Worm (Caenorhabditis elegans) whole organism, L3 larva: ENCODE data around the gene B0024.15.

ENCODE experiments used
- R02D3.7 ChIP-seq: fragments of 150-350 bp; optimal IDR thresholded peaks from 2 replicates; lab custom pipeline; 2014; ENCODE audit warnings: missing biosample characterization, missing genetic modification characterization
- ZK546.5 ChIP-seq: sonication (generic microtip); optimal IDR thresholded peaks from 2 replicates; lab custom pipeline; 2017; ENCODE audit warnings: missing biosample characterization, missing genetic modification characterization
- aly-2 ChIP-seq: fragments of 150-350 bp; optimal IDR thresholded peaks from 2 replicates; lab custom pipeline; 2014; ENCODE audit warnings: missing biosample characterization, missing genetic modification characterization
- ama-1 ChIP-seq: fragments of 150-350 bp; optimal IDR thresholded peaks from 2 replicates; lab custom pipeline; 2018
- ceh-16 ChIP-seq: sonication (generic microtip); optimal IDR thresholded peaks from 2 replicates; lab custom pipeline; 2017; ENCODE audit warnings: missing biosample characterization, missing genetic modification characterization
- ceh-28 ChIP-seq: fragments of 150-350 bp; optimal IDR thresholded peaks from 2 replicates; lab custom pipeline; 2014; ENCODE audit warnings: missing biosample characterization, missing genetic modification reagents, missing genetic modification characterization
- ceh-82 ChIP-seq: fragments of 150-350 bp; optimal IDR thresholded peaks from 2 replicates; lab custom pipeline; 2014; ENCODE audit warnings: missing biosample characterization, missing genetic modification characterization
- ceh-9 ChIP-seq: sonication (generic microtip); optimal IDR thresholded peaks from 2 replicates; lab custom pipeline; 2018; ENCODE audit warnings: missing biosample characterization, missing genetic modification characterization
- daf-12 ChIP-seq: fragments of 150-350 bp; optimal IDR thresholded peaks from 2 replicates; lab custom pipeline; 2014; ENCODE audit warnings: missing biosample characterization, missing genetic modification reagents, missing genetic modification characterization
- egl-5 ChIP-seq: fragments of 150-350 bp; optimal IDR thresholded peaks from 2 replicates; lab custom pipeline; 2017; ENCODE audit warnings: missing biosample characterization, missing genetic modification reagents, missing genetic modification characterization, inconsistent platforms
- elt-1 ChIP-seq: fragments of 150-350 bp; optimal IDR thresholded peaks from 2 replicates; lab custom pipeline; 2014; ENCODE audit warnings: missing biosample characterization, missing genetic modification characterization
- elt-2 ChIP-seq: sonication (generic microtip); optimal IDR thresholded peaks from 2 replicates; lab custom pipeline; 2016; ENCODE audit warnings: missing genetic modification reagents, mild to moderate bottlenecking, missing genetic modification characterization, missing compliant biosample characterization
- fkh-10 ChIP-seq: sonication (generic microtip); optimal IDR thresholded peaks from 2 replicates; lab custom pipeline; 2017; ENCODE audit warnings: missing biosample characterization, missing genetic modification reagents, missing genetic modification characterization
- fkh-2 ChIP-seq: fragments of 150-350 bp; optimal IDR thresholded peaks from 2 replicates; lab custom pipeline; 2014; ENCODE audit warnings: missing biosample characterization, missing genetic modification reagents, missing genetic modification characterization
- fos-1 ChIP-seq: fragments of 150-350 bp; optimal IDR thresholded peaks from 2 replicates; lab custom pipeline; 2014; ENCODE audit warnings: missing biosample characterization, missing genetic modification characterization
- hmg-11 ChIP-seq: sonication (generic microtip); optimal IDR thresholded peaks from 2 replicates; lab custom pipeline; 2016; ENCODE audit warnings: missing genetic modification characterization, missing compliant biosample characterization
- jun-1 ChIP-seq: fragments of 150-350 bp; optimal IDR thresholded peaks from 2 replicates; lab custom pipeline; 2014; ENCODE audit warnings: missing biosample characterization, missing genetic modification reagents, missing genetic modification characterization
- lin-15B ChIP-seq: fragments of 150-350 bp; optimal IDR thresholded peaks from 2 replicates; lab custom pipeline; 2014; ENCODE audit warnings: missing biosample characterization, missing genetic modification characterization
- lin-39 ChIP-seq: fragments of 150-350 bp; optimal IDR thresholded peaks from 2 replicates; lab custom pipeline; 2018; ENCODE audit warnings: missing biosample characterization, missing genetic modification reagents, missing genetic modification characterization
- mdl-1 ChIP-seq: fragments of 150-350 bp; optimal IDR thresholded peaks from 2 replicates; lab custom pipeline; 2014; ENCODE audit warnings: missing biosample characterization, missing genetic modification characterization
- mml-1 ChIP-seq: fragments of 150-350 bp; sonication (generic microtip); optimal IDR thresholded peaks from 3 replicates; lab custom pipeline; 2014; ENCODE audit warnings: missing biosample characterization, missing genetic modification characterization
- nfya-1 ChIP-seq: sonication (generic microtip); optimal IDR thresholded peaks from 2 replicates; lab custom pipeline; 2017; ENCODE audit warnings: missing genetic modification characterization, mild to moderate bottlenecking, missing compliant biosample characterization, antibody characterized with exemption, moderate library complexity; ENCODE audit not compliant: insufficient read depth
- nhr-12 ChIP-seq: fragments of 150-350 bp; optimal IDR thresholded peaks from 2 replicates; lab custom pipeline; 2014; ENCODE audit warnings: missing biosample characterization, missing genetic modification characterization
- nhr-237 ChIP-seq: fragments of 150-350 bp; optimal IDR thresholded peaks from 2 replicates; lab custom pipeline; 2014; ENCODE audit warnings: missing biosample characterization, missing genetic modification characterization
- nhr-28 ChIP-seq: fragments of 150-350 bp; optimal IDR thresholded peaks from 2 replicates; lab custom pipeline; 2014; ENCODE audit warnings: missing biosample characterization, missing genetic modification characterization
- nhr-43 ChIP-seq: sonication (generic microtip); optimal IDR thresholded peaks from 2 replicates; lab custom pipeline; 2016; ENCODE audit warnings: mild to moderate bottlenecking, missing genetic modification characterization, missing compliant biosample characterization; ENCODE audit not compliant: poor library complexity, severe bottlenecking
- nhr-67 ChIP-seq: fragments of 150-350 bp; optimal IDR thresholded peaks from 2 replicates; lab custom pipeline; 2014; ENCODE audit warnings: missing biosample characterization, missing genetic modification characterization
- nhr-77 ChIP-seq: fragments of 150-350 bp; optimal IDR thresholded peaks from 2 replicates; lab custom pipeline; 2014; ENCODE audit warnings: missing biosample characterization, missing genetic modification characterization
- pha-4 ChIP-seq: fragments of 150-350 bp; optimal IDR thresholded peaks from 2 replicates; lab custom pipeline; 2014; ENCODE audit warnings: missing biosample characterization, missing genetic modification reagents, missing genetic modification characterization
- pqm-1 ChIP-seq: fragments of 150-350 bp; optimal IDR thresholded peaks from 2 replicates; lab custom pipeline; 2017; ENCODE audit warnings: missing biosample characterization, missing genetic modification characterization, inconsistent platforms
- sea-2 ChIP-seq: fragments of 150-350 bp; sonication (generic microtip); optimal IDR thresholded peaks from 4 replicates; lab custom pipeline; 2014; ENCODE audit warnings: missing biosample characterization, missing genetic modification reagents, missing genetic modification characterization
- skn-1 ChIP-seq: fragments of 150-350 bp; optimal IDR thresholded peaks from 2 replicates; lab custom pipeline; 2014; ENCODE audit warnings: missing biosample characterization, missing genetic modification characterization
- snpc-4 ChIP-seq: fragments of 150-350 bp; optimal IDR thresholded peaks from 2 replicates; lab custom pipeline; 2014; ENCODE audit warnings: missing biosample characterization, missing genetic modification characterization
- unc-39 ChIP-seq: sonication (generic microtip); optimal IDR thresholded peaks from 4 replicates; lab custom pipeline; 2017; ENCODE audit warnings: missing biosample characterization, missing genetic modification characterization
- unc-62 ChIP-seq: fragments of 150-350 bp; sonication (generic microtip); optimal IDR thresholded peaks from 4 replicates; lab custom pipeline; 2014; ENCODE audit warnings: missing biosample characterization, missing genetic modification reagents, missing genetic modification characterization
- zag-1 ChIP-seq: fragments of 150-350 bp; optimal IDR thresholded peaks from 2 replicates; lab custom pipeline; 2014; ENCODE audit warnings: missing biosample characterization, missing genetic modification characterization
- ztf-11 ChIP-seq: fragments of 150-350 bp; optimal IDR thresholded peaks from 2 replicates; lab custom pipeline; 2014; ENCODE audit warnings: missing biosample characterization, missing genetic modification characterization
- ztf-4 ChIP-seq: fragments of 150-350 bp; optimal IDR thresholded peaks from 2 replicates; lab custom pipeline; 2014; ENCODE audit warnings: missing biosample characterization, missing genetic modification characterization

B0024.15 gene

DNA sequence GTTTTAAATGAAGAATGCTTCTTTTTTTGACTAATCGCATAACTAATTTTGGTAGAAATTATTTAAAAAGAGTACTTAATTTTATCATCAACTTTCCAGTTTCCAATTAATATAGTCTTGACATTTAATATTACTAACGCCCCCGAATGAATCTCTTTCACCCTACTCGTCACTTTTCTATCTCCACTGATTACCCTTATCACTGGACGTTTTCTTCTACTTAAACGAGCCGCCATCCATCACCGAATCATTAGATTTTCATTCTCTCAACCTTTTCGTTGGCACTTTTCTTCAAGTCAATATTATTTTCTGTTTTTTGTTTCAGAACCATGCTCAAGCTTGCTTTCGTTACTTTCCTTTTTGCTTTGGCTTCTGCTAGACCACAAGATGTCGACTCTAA lies 12.3 kb upstream of the B0024.15 start, which contains the start of gene lys-1:
Gene lys-1 (plus strand): TSS at position 326 of the 400 bp plus-strand sequence.
- TF ChIP-seq snpc-4 = no peak
- peak; percentile 87 for TF ChIP-seq elt-2 (tag; lab: Kevin White, UChicago)
- no peak for TF ChIP-seq aly-2 (tag; lab: Kevin White, UChicago)
- no peak for TF ChIP-seq ztf-4 (tag; lab: Kevin White, UChicago)
- TF ChIP-seq pqm-1 = peak; percentile 83
- TF ChIP-seq ceh-16 (tag; lab: Kevin White, UChicago) = no peak
- TF ChIP-seq sea-2 (GFP tag; lab: Kevin White, UChicago) = no peak
- no peak for TF ChIP-seq ceh-82
- no peak for TF ChIP-seq unc-62
- TF ChIP-seq ZK546.5 = no peak
- no peak for TF ChIP-seq elt-1 (tag; lab: Kevin White, UChicago)
- TF ChIP-seq fos-1 (tag; lab: Kevin White, UChicago) = no peak
- TF ChIP-seq nhr-237 (tag; lab: Kevin White, UChicago) = no peak
- TF ChIP-seq mdl-1 = no peak
- no peak for TF ChIP-seq mml-1 (tag; lab: Kevin White, UChicago)

DNA sequence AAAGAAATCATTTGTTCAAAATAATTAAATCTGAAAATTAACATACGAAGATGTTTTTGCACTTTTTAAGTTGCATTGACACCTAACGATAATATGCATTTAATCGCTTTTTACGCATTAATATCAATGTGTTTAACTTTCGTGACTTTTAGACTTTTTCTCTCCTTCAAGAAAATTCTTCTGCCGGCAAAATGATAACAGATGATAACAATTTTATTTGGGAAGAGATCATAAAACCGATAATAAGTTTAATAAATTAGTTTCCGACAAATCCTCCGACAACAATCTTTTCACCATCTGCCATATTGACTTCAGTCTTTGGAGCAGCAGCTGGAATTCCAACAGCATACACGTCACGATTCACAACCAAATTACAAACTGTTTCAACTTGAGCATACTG lies 9.7 kb upstream of the B0024.15 start:
- peak; percentile 85 for TF ChIP-seq pqm-1
- TF ChIP-seq fos-1 (tag; lab: Kevin White, UChicago) = peak; percentile 23
- no peak for TF ChIP-seq fkh-2
- TF ChIP-seq elt-2 (tag; lab: Kevin White, UChicago) = peak; percentile 89
- TF ChIP-seq pha-4 (tag; lab: Kevin White, UChicago) = peak; percentile 34
- TF ChIP-seq jun-1 (tag; lab: Kevin White, UChicago) = peak; percentile 37

DNA sequence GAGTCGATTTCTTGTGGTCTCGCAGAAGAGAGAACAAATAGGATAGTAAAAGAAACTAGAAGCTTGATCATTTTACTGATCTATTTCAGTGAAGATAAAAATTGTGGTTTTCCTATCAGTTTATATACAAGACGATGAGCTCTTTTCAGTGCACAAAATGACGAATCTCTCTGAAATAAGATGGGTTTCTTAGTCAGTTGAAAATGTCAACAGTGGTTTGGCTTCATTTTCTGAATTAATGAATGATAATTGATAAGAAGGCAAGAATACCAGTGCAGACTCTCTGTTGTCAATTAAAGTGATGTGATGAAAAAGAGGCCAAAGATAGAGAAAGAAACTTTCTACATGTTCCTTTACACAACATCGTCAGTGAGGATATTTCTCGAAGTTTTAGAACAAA lies 8.5 kb upstream of the B0024.15 start, which contains the start of gene lys-2:
Gene lys-2 (minus strand): TSS at position 101 of the 400 bp plus-strand sequence.
- no peak for TF ChIP-seq mdl-1
- peak; percentile 95 for TF ChIP-seq pqm-1
- TF ChIP-seq hmg-11 (tag; lab: Kevin White, UChicago) = no peak
- no peak for TF ChIP-seq fkh-2
- no peak for TF ChIP-seq lin-39 (tag; lab: Kevin White, UChicago)
- no peak for TF ChIP-seq ceh-28 (tag; lab: Kevin White, UChicago)
- no peak for TF ChIP-seq lin-15B (tag; lab: Kevin White, UChicago)
- no peak for TF ChIP-seq nfya-1 (tag; lab: Kevin White, UChicago)
- peak; percentile 24 for TF ChIP-seq jun-1 (tag; lab: Kevin White, UChicago)
- TF ChIP-seq skn-1 = peak; percentile 8
- TF ChIP-seq egl-5 = no peak
- TF ChIP-seq unc-62 = no peak
- peak; percentile 20 for TF ChIP-seq pha-4 (tag; lab: Kevin White, UChicago)
- TF ChIP-seq nhr-237 (tag; lab: Kevin White, UChicago) = no peak
- TF ChIP-seq nhr-67 (tag; lab: Kevin White, UChicago) = no peak
- peak; percentile 84 for TF ChIP-seq elt-2 (tag; lab: Kevin White, UChicago)
- no peak for TF ChIP-seq fkh-10 (GFP tag; lab: Kevin White, UChicago)
- TF ChIP-seq ZK546.5 = no peak
- no peak for TF ChIP-seq sea-2 (GFP tag; lab: Kevin White, UChicago)

DNA sequence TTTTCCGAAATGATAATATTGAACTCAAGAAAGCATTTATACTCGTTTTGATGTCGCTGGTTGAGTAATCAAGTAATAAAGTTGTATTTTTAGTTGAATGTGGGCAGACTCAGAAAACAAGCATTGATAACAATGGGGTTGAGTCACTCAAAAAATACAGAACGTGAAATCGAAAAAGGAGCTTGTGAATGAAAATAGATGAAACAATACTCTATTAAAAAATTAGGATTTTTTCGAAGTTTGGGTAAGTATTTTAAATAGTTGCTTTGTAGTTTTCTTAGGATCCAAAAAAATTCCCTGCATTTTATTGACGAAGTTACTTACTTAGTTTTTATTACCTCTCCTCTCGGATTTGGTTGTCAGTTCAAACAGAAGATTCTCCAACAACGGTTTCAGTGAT lies 6.4 kb upstream of the B0024.15 start, which contains the start of gene lys-3:
Gene lys-3 (minus strand): TSS at position 101 of the 400 bp plus-strand sequence.
- TF ChIP-seq snpc-4 (no peak), mdl-1 (no peak), pqm-1 (peak; percentile 19)

DNA sequence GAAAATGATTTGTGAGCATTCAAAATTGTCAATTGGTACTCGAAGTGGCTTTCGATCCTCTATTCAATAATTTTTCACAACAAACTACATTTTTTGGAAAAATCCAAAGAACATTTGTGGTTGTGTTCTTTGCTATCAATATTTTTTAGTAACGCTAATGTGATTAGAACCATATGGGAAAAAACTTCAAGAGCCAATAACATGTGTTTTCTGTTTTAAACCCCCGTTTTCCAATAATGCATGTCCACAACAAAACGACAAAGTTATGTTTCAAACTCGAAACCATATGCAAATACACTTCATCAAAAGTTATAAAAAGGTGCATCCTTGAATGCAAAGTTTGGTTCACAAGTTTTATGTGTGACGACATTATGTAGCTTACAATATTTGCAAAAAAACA lies 4.0 kb upstream of the B0024.15 start:
- TF ChIP-seq ama-1 (lab: Kevin White, UChicago) (no peak), jun-1 (tag; lab: Kevin White, UChicago) (no peak), pha-4 (tag; lab: Kevin White, UChicago) (no peak), ceh-9 (tag; lab: Kevin White, UChicago) (no peak), egl-5 (no peak), zag-1 (no peak), skn-1 (no peak), unc-62 (no peak), nhr-12 (tag; lab: Kevin White, UChicago) (no peak), ztf-11 (tag; lab: Kevin White, UChicago) (no peak), daf-12 (tag; lab: Kevin White, UChicago) (no peak)

DNA sequence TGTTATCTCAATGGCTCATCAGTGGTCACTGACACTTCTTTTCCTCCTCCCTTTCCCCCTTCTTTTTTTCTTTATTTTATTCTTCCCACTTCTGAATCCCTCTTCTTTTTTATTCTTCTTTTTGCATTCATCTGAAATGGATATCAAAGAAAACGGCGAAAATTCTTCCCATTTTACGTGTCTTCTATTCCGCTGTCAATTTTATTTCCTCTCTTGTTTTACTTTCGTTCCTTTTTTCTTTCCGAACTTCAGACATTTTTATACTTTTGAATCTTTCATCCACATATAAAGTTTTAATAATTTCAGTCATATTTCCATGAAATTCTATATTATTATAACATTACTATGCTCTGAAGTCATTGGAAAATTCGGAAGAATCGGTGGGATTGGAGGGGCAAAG lies 2.6 kb upstream of the B0024.15 start, which contains the start of gene B0024.3:
Gene B0024.3 (plus strand): TSS at position 301 of the 400 bp plus-strand sequence.
- TF ChIP-seq snpc-4 (no peak), nhr-67 (tag; lab: Kevin White, UChicago) (no peak), zag-1 (no peak), ama-1 (lab: Kevin White, UChicago) (no peak), unc-62 (no peak), nhr-43 (tag; lab: Kevin White, UChicago) (no peak), unc-39 (no peak), fkh-2 (no peak), nhr-77 (tag; lab: Kevin White, UChicago) (no peak), R02D3.7 (no peak), mdl-1 (no peak), nhr-28 (tag; lab: Kevin White, UChicago) (no peak), fos-1 (tag; lab: Kevin White, UChicago) (no peak), elt-2 (tag; lab: Kevin White, UChicago) (no peak)
